Fruit fly (Drosophila melanogaster): Measurements from ENCODE around the gene CG33095.
A peak's percentile ranks its signal among the peaks of the same experiment; 100 is the strongest.
"Not testable (repeated sequence)": the region's sequence is repeated elsewhere in the genome, so short reads cannot be mapped to it uniquely, and the experiment has no call there.

CG33095 gene

dm6 chr3R:25102253-25102652 lies 4.8 kb downstream of the CG33095 start, which contains the start of gene CG45095:
TSS of gene CG45095 (plus strand) at chr3R:25102553.
- TF ChIP-seq CG4496 (GFP tag; IDR thresholded peaks at IDR 0.05): no peak
- no peak for TF ChIP-seq CG17806 (tag; optimal IDR thresholded peaks at IDR 0.05)
- TF ChIP-seq Snoo (tag; optimal IDR thresholded peaks at IDR 0.05): no peak
- no peak for TF ChIP-seq CG14655 (GFP tag; optimal IDR thresholded peaks at IDR 0.05)

- TF ChIP-seq CG10348 (GFP tag; IDR thresholded peaks at IDR 0.05) (no peak), CG13204 (GFP tag; optimal IDR thresholded peaks at IDR 0.05) (no peak), D1 (tag; optimal IDR thresholded peaks at IDR 0.05) (no peak), gl (tag; optimal IDR thresholded peaks at IDR 0.05) (no peak), CG9948 (tag; optimal IDR thresholded peaks at IDR 0.05) (no peak), CG15710 (tag; optimal IDR thresholded peaks at IDR 0.05) (no peak), CG34367 (tag; optimal IDR thresholded peaks at IDR 0.05) (no peak), Pif1A (GFP tag; optimal IDR thresholded peaks at IDR 0.05) (no peak), CG32121 (GFP tag; IDR thresholded peaks at IDR 0.05) (no peak), fd96Ca (GFP tag; IDR thresholded peaks at IDR 0.05) (no peak), Ets98B (GFP tag; IDR thresholded peaks at IDR 0.05) (no peak), CG14655 (GFP tag; optimal IDR thresholded peaks at IDR 0.05) (no peak), rn (GFP tag; IDR thresholded peaks at IDR 0.05) (no peak), CG17806 (tag; optimal IDR thresholded peaks at IDR 0.05) (no peak), EcR (GFP tag; optimal IDR thresholded peaks at IDR 0.05) (no peak)
Measured at dm6 chr3R:25108932-25109331, 11.5 kb downstream of the CG33095 start, which contains the start of gene CG34027. TSS of gene CG34027 (minus strand) at chr3R:25109032.

- TF ChIP-seq CG32121 (GFP tag; IDR thresholded peaks at IDR 0.05) (no peak), D1 (tag; optimal IDR thresholded peaks at IDR 0.05) (no peak), EcR (GFP tag; optimal IDR thresholded peaks at IDR 0.05) (no peak), Pif1A (GFP tag; optimal IDR thresholded peaks at IDR 0.05) (no peak), CG8301 (tag; optimal IDR thresholded peaks at IDR 0.05) (no peak), CG17806 (tag; optimal IDR thresholded peaks at IDR 0.05) (no peak), fd96Ca (GFP tag; IDR thresholded peaks at IDR 0.05) (no peak)
Measured at dm6 chr3R:25112466-25112939, 15.0 kb downstream of the CG33095 start, which contains the start of gene Nepl16. TSS of gene Nepl16 (minus strand) at chr3R:25112516.

DNA sequence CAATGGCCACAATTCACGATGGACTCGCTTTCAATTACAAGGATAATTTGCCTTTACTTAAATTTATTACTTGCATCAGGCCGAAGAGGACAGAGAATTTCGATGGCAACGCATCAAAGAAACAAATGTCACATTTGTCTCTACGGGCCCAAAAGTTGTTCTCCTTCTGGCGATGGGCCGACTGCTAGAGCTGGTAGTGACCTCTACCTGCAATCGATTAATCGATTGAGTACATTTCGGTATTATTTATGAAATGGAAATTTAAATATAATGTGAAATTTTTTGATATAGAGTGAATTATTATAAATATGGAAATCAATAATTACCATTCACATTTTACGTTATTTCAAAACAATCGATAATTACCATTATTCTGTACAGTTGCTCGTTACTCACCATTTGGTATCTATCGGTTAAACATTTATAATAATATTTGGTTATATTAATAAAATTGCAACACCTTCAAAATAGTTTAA lies 25.3 kb downstream of the CG33095 start, which contains the start of the genes CG31510 and TTLL5:
CG31510 (minus strand) TSS at position 185 of the 476 bp plus-strand sequence.
TTLL5 (minus strand) TSS at position 185 of the 476 bp plus-strand sequence.
- no peak for TF ChIP-seq fd96Ca (GFP tag; IDR thresholded peaks at IDR 0.05)

DNA sequence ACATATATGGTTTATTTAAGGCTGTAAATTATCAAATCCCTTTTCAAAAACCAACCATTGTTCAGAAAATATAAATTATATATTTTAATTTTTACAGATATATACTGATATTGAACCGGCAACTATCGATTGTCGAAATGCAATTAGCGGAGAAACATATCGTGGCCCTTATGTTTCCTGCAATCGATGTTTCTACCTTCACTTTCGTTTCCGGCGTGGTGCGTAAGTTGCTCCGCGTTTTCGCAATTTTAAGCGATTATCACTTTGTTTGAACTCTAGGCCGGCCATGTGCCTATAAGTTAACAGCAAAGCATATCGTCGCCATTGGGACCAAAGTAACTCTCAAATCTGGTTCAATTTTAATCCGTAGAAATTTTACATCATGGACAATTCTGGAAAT lies 25.8 kb downstream of the CG33095 start, which contains the start of gene vig2:
vig2 (plus strand) TSS at position 112 of the 400 bp plus-strand sequence.
- TF ChIP-seq CG34367 (tag; optimal IDR thresholded peaks at IDR 0.05) (peak; percentile 14), CG4496 (GFP tag; IDR thresholded peaks at IDR 0.05) (peak; percentile 82; the same call in 2 of the 3 replicates), CG15710 (tag; optimal IDR thresholded peaks at IDR 0.05) (peak; percentile 15), Snoo (tag; optimal IDR thresholded peaks at IDR 0.05) (peak; percentile 52)

dm6 chr3R:25126823-25127222 lies 29.4 kb downstream of the CG33095 start:
- TF ChIP-seq gl (tag; optimal IDR thresholded peaks at IDR 0.05) (no peak), fd96Ca (GFP tag; IDR thresholded peaks at IDR 0.05) (no peak), CG34367 (tag; optimal IDR thresholded peaks at IDR 0.05) (no peak), CG4496 (GFP tag; IDR thresholded peaks at IDR 0.05) (no peak), CG9948 (tag; optimal IDR thresholded peaks at IDR 0.05) (no peak), Snoo (tag; optimal IDR thresholded peaks at IDR 0.05) (no peak), Ets98B (GFP tag; IDR thresholded peaks at IDR 0.05) (no peak), CG8301 (tag; optimal IDR thresholded peaks at IDR 0.05) (no peak)

DNA sequence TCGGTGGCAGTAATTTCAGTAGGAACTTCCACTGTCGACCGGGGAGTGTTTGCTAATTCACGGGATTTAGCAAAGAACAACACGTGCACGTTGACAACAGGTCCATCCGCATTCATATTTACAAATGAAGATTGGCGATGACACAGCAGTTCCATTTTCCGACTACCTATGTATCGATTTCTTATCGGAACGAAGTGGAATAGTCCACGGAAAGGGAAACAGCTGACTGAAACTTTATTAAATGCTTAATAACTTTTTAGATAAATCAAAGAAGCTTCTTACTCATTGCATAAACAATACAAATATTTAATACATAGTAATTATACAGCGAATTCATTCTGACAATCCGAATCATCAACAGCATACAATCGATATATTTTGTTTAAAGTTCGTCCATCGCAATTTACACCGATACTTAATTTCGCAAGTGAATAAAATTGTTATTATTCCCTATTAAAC lies 29.8 kb downstream of the CG33095 start, which contains the start of the genes Mocs2A, Mocs2B and Clbn:
Mocs2A (minus strand) TSS at position 129 of the 459 bp plus-strand sequence.
Mocs2B (minus strand) TSS at position 129 of the 459 bp plus-strand sequence.
Clbn (plus strand) TSS at position 272 of the 459 bp plus-strand sequence.
- TF ChIP-seq CG17806 (tag; optimal IDR thresholded peaks at IDR 0.05) (no peak), Pif1B (GFP tag; optimal IDR thresholded peaks at IDR 0.05) (no peak), CG15710 (tag; optimal IDR thresholded peaks at IDR 0.05) (no peak), D1 (tag; optimal IDR thresholded peaks at IDR 0.05) (no peak)

- not testable (repeated sequence) for TF ChIP-seq CG4496, CG32121, rn (GFP tag; IDR thresholded peaks at IDR 0.05)
Measured at dm6 chr3R:25131042-25131441, 33.6 kb downstream of the CG33095 start, which contains the start of gene Bili. TSS of gene Bili (plus strand) at chr3R:25131306.
